Fruit fly (Drosophila melanogaster): Measurements from ENCODE around the gene mus301.

Gene mus301

DNA sequence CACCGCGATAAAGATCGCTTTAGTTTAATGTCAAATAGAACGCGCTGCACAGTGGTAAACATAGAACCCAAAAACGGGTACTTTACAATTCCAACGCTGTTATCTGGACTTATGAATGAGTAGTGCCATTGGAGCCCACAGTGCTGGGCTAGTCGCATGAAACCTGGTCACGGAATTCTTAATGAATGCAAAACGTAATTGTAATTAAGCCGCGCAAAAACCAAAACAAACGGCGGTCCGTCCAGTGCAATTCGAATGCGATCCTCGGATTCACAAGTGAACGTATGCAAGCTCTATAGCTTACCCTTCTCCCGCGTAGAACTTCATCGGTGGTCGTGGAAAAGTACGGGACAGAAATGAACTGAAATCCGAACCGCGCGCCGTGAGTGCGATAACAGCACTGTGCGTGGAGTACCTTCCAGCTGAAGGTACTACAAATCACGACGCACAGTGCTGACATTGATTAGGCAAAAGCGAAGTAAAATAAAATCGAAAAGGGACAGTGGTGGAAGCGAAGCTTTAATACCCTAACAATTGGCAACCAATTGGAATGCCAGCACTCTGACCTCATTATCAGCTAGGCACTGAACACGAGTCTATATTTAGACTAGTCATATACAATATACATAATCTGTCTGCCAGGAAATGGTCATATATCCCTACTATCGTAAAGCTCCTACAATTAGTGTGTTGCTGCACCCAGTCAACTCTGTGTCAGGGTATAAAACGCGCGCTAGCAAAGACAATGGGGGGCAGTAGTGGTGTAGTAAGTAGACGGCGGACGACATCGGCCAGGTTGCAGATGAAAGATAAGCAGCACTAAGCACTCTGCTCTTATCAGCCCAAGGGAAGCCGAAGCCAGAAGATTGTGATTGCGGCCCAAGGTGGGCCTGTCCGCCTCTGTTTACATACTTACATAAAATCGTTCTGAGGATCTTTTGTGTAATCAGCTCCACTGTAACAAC is 47.9 kb downstream of the mus301 start:
- peak; percentile 91 for TF ChIP-seq noc (tag; optimal IDR thresholded peaks at IDR 0.05)

DNA sequence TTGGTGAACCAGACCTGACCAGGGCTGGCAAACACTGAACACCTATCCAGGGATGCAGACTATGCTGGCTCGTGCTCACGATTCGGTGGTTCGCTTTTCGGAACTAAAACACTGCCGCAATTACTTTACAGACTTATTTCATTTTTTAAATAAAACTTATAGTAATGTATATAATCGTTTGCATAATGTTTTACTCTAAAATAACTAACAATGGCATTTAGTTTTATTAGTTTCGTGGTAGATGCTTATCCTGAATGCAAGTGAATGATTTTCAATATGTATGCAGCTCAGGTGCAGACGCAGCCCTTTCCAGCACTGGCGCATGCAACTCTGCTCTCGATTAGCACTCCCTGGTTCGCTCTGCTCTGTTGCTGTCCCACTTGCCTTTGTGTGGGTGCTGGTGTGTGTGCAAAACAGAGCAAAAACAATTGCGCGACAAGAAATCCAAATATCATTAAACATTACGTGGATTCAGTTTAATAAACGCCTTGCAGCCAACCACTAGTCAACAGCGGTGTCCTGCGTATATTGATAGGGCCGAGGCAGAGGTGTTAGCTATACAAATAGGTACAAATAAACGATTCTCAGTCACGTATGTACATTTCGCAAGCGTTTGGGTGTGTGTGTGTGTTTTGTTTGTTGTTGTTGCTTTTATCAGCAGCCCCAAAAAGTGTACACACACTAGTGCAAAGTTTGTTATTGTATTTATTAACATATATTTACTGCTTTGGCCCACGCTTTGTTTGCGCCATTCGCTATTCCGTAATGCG is 49.2 kb downstream of the mus301 start, which contains the start of the genes ERR and Atg18a:
ERR (minus strand) TSS at position 45 of the 770 bp plus-strand sequence.
Atg18a (plus strand) TSS at position 231 of the 770 bp plus-strand sequence.
- peak; percentile 89 for TF ChIP-seq noc (tag; optimal IDR thresholded peaks at IDR 0.05)

DNA sequence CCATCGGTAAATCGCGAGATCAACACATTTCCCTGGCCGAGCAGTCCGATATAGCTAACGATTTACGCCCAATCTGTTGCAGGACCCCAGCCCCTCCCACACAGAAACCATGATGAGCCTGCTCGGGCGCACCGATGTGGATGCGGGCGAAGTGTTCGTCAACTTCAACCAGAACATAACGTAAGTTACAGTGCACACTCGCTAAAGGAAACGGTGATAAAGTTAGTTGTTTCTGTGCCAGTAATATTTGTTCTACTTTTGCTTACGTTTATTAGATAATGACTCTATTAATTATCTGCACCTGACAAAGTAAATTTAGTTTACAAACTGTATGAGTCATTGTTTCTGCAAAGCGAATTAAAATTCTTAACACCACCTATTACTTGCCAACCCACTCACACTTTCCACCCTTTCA is 49.8 kb downstream of the mus301 start:
- no peak for TF ChIP-seq noc (tag; optimal IDR thresholded peaks at IDR 0.05)

DNA sequence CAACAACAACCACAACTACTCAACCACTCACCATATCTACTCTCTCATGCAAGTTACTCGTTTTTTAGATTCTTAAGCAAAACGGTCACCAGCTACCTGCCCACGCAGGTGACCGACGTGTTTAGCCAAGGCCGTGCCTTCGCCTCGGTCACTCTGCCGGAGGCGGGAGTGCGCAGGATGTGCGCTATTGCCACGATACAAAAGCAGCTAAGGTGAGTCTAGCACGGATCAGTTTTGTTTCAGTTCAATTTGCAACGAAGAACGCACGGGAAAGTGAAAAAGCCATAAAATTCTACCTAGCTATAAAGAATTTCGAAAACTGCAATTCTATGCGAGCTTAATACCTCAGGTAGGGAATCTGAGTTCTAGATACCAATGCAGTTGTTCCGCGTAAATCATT is 51.6 kb downstream of the mus301 start:
- TF ChIP-seq noc (tag; optimal IDR thresholded peaks at IDR 0.05), result no peak

DNA sequence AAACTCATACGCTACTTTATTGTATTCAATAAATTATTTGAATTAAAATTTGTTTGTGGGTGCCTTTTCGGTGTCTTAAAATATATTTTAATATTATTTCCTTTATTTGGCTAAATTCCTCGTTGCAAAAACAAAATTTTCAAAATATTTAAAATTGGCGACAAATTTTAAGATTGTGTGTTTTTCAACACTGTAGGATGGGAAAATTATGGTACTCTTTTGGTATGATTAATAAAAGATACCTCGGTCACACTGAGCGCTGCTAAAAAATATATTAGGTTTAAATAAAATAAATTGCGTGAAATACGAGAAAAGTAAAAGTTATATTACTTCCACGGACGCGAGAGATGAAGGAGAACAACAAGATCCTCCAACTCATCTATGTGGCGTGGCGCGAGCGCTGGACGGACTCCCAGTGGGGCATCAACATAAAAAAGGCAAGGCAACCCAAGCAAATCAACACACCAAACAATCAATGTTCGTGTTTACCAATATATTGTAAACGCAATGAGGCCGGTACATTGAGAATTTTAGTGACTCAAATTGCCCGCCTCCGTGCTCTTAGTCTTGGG is 53.5 kb downstream of the mus301 start, which contains the start of gene MED24:
MED24 (plus strand) TSS at position 229 of the 572 bp plus-strand sequence.
- TF ChIP-seq noc (tag; optimal IDR thresholded peaks at IDR 0.05), result no peak

Measured in whole organism, larva.